Fruit fly (Drosophila melanogaster) whole organism, prepupa: Measurements from ENCODE around the gene BRWD3.

Experiments
- Blimp-1 ChIP-seq: fragments of 200-800 bp; sonication (Bioruptor generic); optimal IDR thresholded peaks from 3 replicates; lab custom pipeline; 2017; ENCODE audit warnings: missing biosample characterization, missing genetic modification characterization, mild to moderate bottlenecking, moderate library complexity, missing genetic modification reagents
- CG10631 ChIP-seq: fragments of 200-800 bp; sonication (Bioruptor generic); optimal IDR thresholded peaks from 2 replicates; lab custom pipeline; 2016; ENCODE audit warnings: missing biosample characterization, missing genetic modification characterization
- CG11294 ChIP-seq: fragments of 200-800 bp; sonication (Bioruptor generic); IDR thresholded peaks from 2 replicates; pipeline ENCODE4 v1.3.6; 2022; ENCODE audit warnings: missing biosample characterization, missing genetic modification characterization
- CG11762 ChIP-seq: fragments of 200-800 bp; sonication (Bioruptor generic); optimal IDR thresholded peaks from 3 replicates; lab custom pipeline; 2016; ENCODE audit warnings: missing biosample characterization, missing genetic modification characterization; ENCODE audit not compliant: insufficient read depth
- CG15336 ChIP-seq: fragments of 200-800 bp; sonication (Bioruptor generic); IDR thresholded peaks from 2 replicates; pipeline ENCODE4 v1.3.6; 2022; ENCODE audit warnings: missing biosample characterization, missing genetic modification characterization
- CG1621 ChIP-seq: fragments of 200-800 bp; sonication (Bioruptor generic); optimal IDR thresholded peaks from 3 replicates; lab custom pipeline; 2018; ENCODE audit warnings: missing biosample characterization, mild to moderate bottlenecking, missing genetic modification characterization
- CG16779 ChIP-seq: fragments of 200-800 bp; sonication (Bioruptor generic); optimal IDR thresholded peaks from 3 replicates; lab custom pipeline; 2017; ENCODE audit warnings: missing biosample characterization, mild to moderate bottlenecking, missing genetic modification characterization
- CG32006 ChIP-seq: fragments of 200-800 bp; sonication (Bioruptor generic); optimal IDR thresholded peaks from 3 replicates; lab custom pipeline; 2017; ENCODE audit warnings: missing biosample characterization, mild to moderate bottlenecking, missing genetic modification characterization
- CG3919 ChIP-seq: fragments of 200-800 bp; sonication (Bioruptor generic); optimal IDR thresholded peaks from 3 replicates; lab custom pipeline; 2016; ENCODE audit warnings: missing biosample characterization, missing genetic modification characterization
- CG4318 ChIP-seq: fragments of 200-800 bp; sonication (Bioruptor generic); optimal IDR thresholded peaks from 3 replicates; lab custom pipeline; 2017; ENCODE audit warnings: missing biosample characterization, mild to moderate bottlenecking, missing genetic modification characterization
- CG6163 ChIP-seq: fragments of 200-800 bp; sonication (Bioruptor generic); IDR thresholded peaks from 3 replicates; pipeline ENCODE4 v1.3.6; 2022; ENCODE audit warnings: missing biosample characterization, missing genetic modification characterization
- CG6276 ChIP-seq: fragments of 200-800 bp; sonication (Bioruptor generic); optimal IDR thresholded peaks from 2 replicates; lab custom pipeline; 2017; ENCODE audit warnings: missing biosample characterization, mild to moderate bottlenecking, missing genetic modification characterization
- CG6808 ChIP-seq: fragments of 200-800 bp; sonication (Bioruptor generic); optimal IDR thresholded peaks from 3 replicates; lab custom pipeline; 2017; ENCODE audit warnings: missing biosample characterization, missing genetic modification characterization, mild to moderate bottlenecking, moderate library complexity, missing genetic modification reagents
- CG6854 ChIP-seq: fragments of 200-800 bp; sonication (Bioruptor generic); optimal IDR thresholded peaks from 2 replicates; lab custom pipeline; 2017; ENCODE audit warnings: missing biosample characterization, mild to moderate bottlenecking, missing genetic modification characterization
- CG7368 ChIP-seq: fragments of 200-800 bp; sonication (Bioruptor generic); optimal IDR thresholded peaks from 3 replicates; lab custom pipeline; 2016; ENCODE audit warnings: missing biosample characterization, missing genetic modification characterization
- CG8119 ChIP-seq: fragments of 200-800 bp; sonication (Bioruptor generic); IDR thresholded peaks from 3 replicates; pipeline ENCODE4 v1.3.6; 2022; ENCODE audit warnings: missing biosample characterization, missing genetic modification characterization
- CG8632 ChIP-seq: fragments of 200-800 bp; sonication (Bioruptor generic); optimal IDR thresholded peaks from 3 replicates; lab custom pipeline; 2016; ENCODE audit warnings: missing biosample characterization, missing genetic modification characterization
- Eip78C ChIP-seq: fragments of 200-800 bp; sonication (Bioruptor generic); peaks from one replicate; lab custom pipeline; 2016; ENCODE audit warnings: missing biosample characterization, missing genetic modification characterization
- Ets21C ChIP-seq: fragments of 200-800 bp; sonication (Bioruptor generic); optimal IDR thresholded peaks from 3 replicates; lab custom pipeline; 2016; ENCODE audit warnings: missing biosample characterization, missing genetic modification characterization
- Gug ChIP-seq: fragments of 200-800 bp; sonication (Bioruptor generic); IDR thresholded peaks from 2 replicates; pipeline ENCODE4 v1.3.6; 2022; ENCODE audit warnings: missing biosample characterization, missing genetic modification characterization
- Hr39 ChIP-seq: fragments of 200-800 bp; sonication (Bioruptor generic); optimal IDR thresholded peaks from 2 replicates; lab custom pipeline; 2016; ENCODE audit warnings: missing biosample characterization, missing genetic modification characterization
- Lpt ChIP-seq: fragments of 200-800 bp; sonication (Bioruptor generic); optimal IDR thresholded peaks from 3 replicates; lab custom pipeline; 2016; ENCODE audit warnings: missing biosample characterization, missing genetic modification characterization
- OdsH ChIP-seq: fragments of 200-800 bp; sonication (Bioruptor generic); optimal IDR thresholded peaks from 3 replicates; lab custom pipeline; 2016; ENCODE audit warnings: missing biosample characterization, missing genetic modification characterization
- Sox15 ChIP-seq: fragments of 200-800 bp; sonication (Bioruptor generic); optimal IDR thresholded peaks from 3 replicates; lab custom pipeline; 2016; ENCODE audit warnings: missing biosample characterization, missing genetic modification characterization
- acj6 ChIP-seq: fragments of 200-800 bp; sonication (Bioruptor generic); optimal IDR thresholded peaks from 3 replicates; lab custom pipeline; 2016; ENCODE audit warnings: missing biosample characterization, missing genetic modification characterization
- cyc ChIP-seq: fragments of 200-800 bp; sonication (Bioruptor generic); optimal IDR thresholded peaks from 3 replicates; lab custom pipeline; 2016; ENCODE audit warnings: missing biosample characterization, missing genetic modification characterization
- dsx ChIP-seq: fragments of 200-800 bp; optimal IDR thresholded peaks from 3 replicates; lab custom pipeline; 2019; ENCODE audit warnings: missing biosample characterization, mild to moderate bottlenecking, missing genetic modification characterization, moderate library complexity; ENCODE audit not compliant: poor library complexity, severe bottlenecking
- eg ChIP-seq: fragments of 200-800 bp; sonication (Bioruptor generic); IDR thresholded peaks from 3 replicates; pipeline ENCODE4 v1.3.6; 2022; ENCODE audit warnings: missing biosample characterization, missing genetic modification characterization
- esn ChIP-seq: fragments of 200-800 bp; sonication (Bioruptor generic); optimal IDR thresholded peaks from 2 replicates; lab custom pipeline; 2016; ENCODE audit warnings: missing biosample characterization, mild to moderate bottlenecking, missing genetic modification characterization, moderate library complexity
- fkh ChIP-seq: fragments of 200-800 bp; sonication (Bioruptor generic); optimal IDR thresholded peaks from 3 replicates; lab custom pipeline; 2017; ENCODE audit warnings: missing biosample characterization, mild to moderate bottlenecking, missing genetic modification characterization, moderate library complexity
- ss ChIP-seq, 2 experiments: fragments of 200-800 bp; sonication (Bioruptor generic); optimal IDR thresholded peaks; 2 replicates in 1 of 2; 3 replicates in 1 of 2; lab custom pipeline; 2017 to 2018; ENCODE audit warnings: mild to moderate bottlenecking in 2 of 2, missing biosample characterization in 2 of 2, missing genetic modification characterization in 2 of 2, moderate library complexity in 1 of 2
- svp ChIP-seq: fragments of 200-800 bp; sonication (Bioruptor generic); peaks from one replicate; lab custom pipeline; 2016; ENCODE audit warnings: missing biosample characterization, missing genetic modification characterization
- vri ChIP-seq: fragments of 200-800 bp; sonication (Bioruptor generic); optimal IDR thresholded peaks from 3 replicates; lab custom pipeline; 2016; ENCODE audit warnings: missing biosample characterization, mild to moderate bottlenecking, missing genetic modification characterization

The BRWD3 gene

dm6 chr3R:24276104-24277008 is 42.4 kb upstream of the BRWD3 start, which contains the start of gene Orct (continued):
- TF ChIP-seq fkh (GFP tag; lab: Kevin White, UChicago) (peak; percentile 68), CG6163 (GFP tag; lab: Robert Waterston, UW) (peak; percentile 46; the same call in 2 of the 3 replicates), vri (GFP tag; lab: Kevin White, UChicago) (peak; percentile 89), esn (GFP tag; lab: Kevin White, UChicago) (peak; percentile 85), Sox15 (GFP tag; lab: Kevin White, UChicago) (peak; percentile 39), cyc (GFP tag; lab: Kevin White, UChicago) (peak; percentile 50), ss (GFP tag; optimal IDR thresholded peaks at IDR 0.05; lab: Kevin White, UChicago) (peak in 1 of 2 experiments; percentile 49), acj6 (GFP tag; lab: Kevin White, UChicago) (peak; percentile 55), eg (GFP tag; lab: Robert Waterston, UW) (peak; percentile 41; the same call in 1 of the 3 replicates), CG7368 (GFP tag; lab: Kevin White, UChicago) (peak; percentile 19)

dm6 chr3R:24278738-24279137 is 40.1 kb upstream of the BRWD3 start:
- TF ChIP-seq CG6854, result no peak
- TF ChIP-seq vri (GFP tag; lab: Kevin White, UChicago), result peak; percentile 69
- TF ChIP-seq, all 60 proteins: peak for 1

dm6 chr3R:24279291-24279690 is 39.5 kb upstream of the BRWD3 start, which contains the start of gene shps:
Gene shps, plus strand, starts transcription at chr3R:24279572.
- TF ChIP-seq CG8632 (GFP tag; lab: Kevin White, UChicago) (no peak), svp (peak; percentile 40), CG16779 (tag; lab: Kevin White, UChicago) (no peak)
- TF ChIP-seq, all 60 proteins: peak for 1

- peak; percentile 52 for TF ChIP-seq fkh (GFP tag; lab: Kevin White, UChicago)
- TF ChIP-seq Ets21C (GFP tag; lab: Kevin White, UChicago), result no peak
- no peak for TF ChIP-seq CG11762 (GFP tag; lab: Kevin White, UChicago)
- no peak for TF ChIP-seq Hr39 (GFP tag; lab: Kevin White, UChicago)
- TF ChIP-seq CG6163 (GFP tag; lab: Robert Waterston, UW), result no peak
- TF ChIP-seq svp, result peak; percentile 80
- TF ChIP-seq CG3919 (GFP tag; lab: Kevin White, UChicago), result no peak
Observed at dm6 chr3R:24282567-24283324, 36.1 kb upstream of the BRWD3 start.

- TF ChIP-seq CG11294 (GFP tag; lab: Robert Waterston, UW) (peak; percentile 14; the same call in 1 of the 2 replicates), CG6163 (GFP tag; lab: Robert Waterston, UW) (peak; percentile 27; the same call in 1 of the 3 replicates), CG8119 (GFP tag; lab: Robert Waterston, UW) (peak; percentile 37; the same call in 1 of the 3 replicates), CG10631 (GFP tag; lab: Kevin White, UChicago) (no peak), OdsH (GFP tag; lab: Kevin White, UChicago) (no peak), Sox15 (GFP tag; lab: Kevin White, UChicago) (no peak), dsx (GFP tag; lab: Kevin White, UChicago) (peak; percentile 8), Lpt (GFP tag; lab: Kevin White, UChicago) (peak; percentile 2), CG15336 (GFP tag; lab: Robert Waterston, UW) (peak; percentile 54; the same call in 1 of the 2 replicates), eg (GFP tag; lab: Robert Waterston, UW) (peak; percentile 67; the same call in 2 of the 3 replicates), svp (peak; percentile 60), CG16779 (tag; lab: Kevin White, UChicago) (peak; percentile 42), CG4318 (no peak), Eip78C (GFP tag; lab: Kevin White, UChicago) (peak; percentile 5), Blimp-1 (no peak), CG6808 (peak; percentile 13), CG1621 (tag; lab: Kevin White, UChicago) (peak; percentile 6), vri (GFP tag; lab: Kevin White, UChicago) (no peak), Gug (GFP tag; lab: Robert Waterston, UW) (peak; percentile 43), CG32006 (GFP tag; lab: Kevin White, UChicago) (peak; percentile 36), CG6276 (GFP tag; lab: Kevin White, UChicago) (peak; percentile 79), ss (GFP tag; optimal IDR thresholded peaks at IDR 0.05; lab: Kevin White, UChicago) (peak in 1 of 2 experiments; percentile 21)
Observed at dm6 chr3R:24283582-24284085, 35.2 kb upstream of the BRWD3 start, which contains the start of gene CG6356. Gene CG6356, plus strand, starts transcription at chr3R:24283955.
